Worm (Caenorhabditis elegans) whole organism, late embryonic: ENCODE data around the gene spas-1.

Experiments used
- C08G9.2 ChIP-seq: sonication (generic microtip); optimal IDR thresholded peaks from 2 replicates; lab custom pipeline; 2016; ENCODE audit warnings: mild to moderate bottlenecking, missing genetic modification characterization, moderate library complexity, missing compliant biosample characterization
- F13H6.1 ChIP-seq: sonication (generic microtip); optimal IDR thresholded peaks from 2 replicates; lab custom pipeline; 2016; ENCODE audit warnings: missing genetic modification characterization, missing compliant biosample characterization
- K09A11.1 ChIP-seq: sonication (generic microtip); optimal IDR thresholded peaks from 2 replicates; lab custom pipeline; 2017; ENCODE audit warnings: antibody characterized with exemption, mild to moderate bottlenecking, missing genetic modification characterization, missing compliant biosample characterization; ENCODE audit not compliant: insufficient read depth
- T23F11.4 ChIP-seq: fragments of 200-800 bp; sonication (Bioruptor generic); optimal IDR thresholded peaks from 2 replicates; lab custom pipeline; 2018; ENCODE audit warnings: mild to moderate bottlenecking, missing genetic modification characterization, missing compliant biosample characterization
- Y22D7AL.16 ChIP-seq: sonication (generic microtip); optimal IDR thresholded peaks from 2 replicates; lab custom pipeline; 2016; ENCODE audit warnings: missing genetic modification characterization, missing compliant biosample characterization
- ama-1 ChIP-seq: fragments of 150-350 bp; optimal IDR thresholded peaks from 2 replicates; lab custom pipeline; 2014
- ceh-14 ChIP-seq: sonication (generic microtip); optimal IDR thresholded peaks from 2 replicates; lab custom pipeline; 2016; ENCODE audit warnings: missing genotype, missing genetic modification characterization, missing compliant biosample characterization
- ceh-18 ChIP-seq: sonication (generic microtip); optimal IDR thresholded peaks from 2 replicates; lab custom pipeline; 2016; ENCODE audit warnings: missing genetic modification characterization, missing compliant biosample characterization
- ceh-30 ChIP-seq: fragments of 150-350 bp; optimal IDR thresholded peaks from 2 replicates; lab custom pipeline; 2014; ENCODE audit warnings: missing biosample characterization, missing genetic modification characterization
- ceh-31 ChIP-seq: sonication (generic microtip); optimal IDR thresholded peaks from 2 replicates; lab custom pipeline; 2016; ENCODE audit warnings: missing genetic modification characterization, missing compliant biosample characterization
- ceh-6 ChIP-seq: fragments of 200-800 bp; sonication (Bioruptor generic); optimal IDR thresholded peaks from 2 replicates; lab custom pipeline; 2018; ENCODE audit warnings: mild to moderate bottlenecking, missing genetic modification characterization, missing compliant biosample characterization
- che-1 ChIP-seq: sonication (generic microtip); optimal IDR thresholded peaks from 2 replicates; lab custom pipeline; 2016; ENCODE audit warnings: mild to moderate bottlenecking, missing genetic modification characterization, missing compliant biosample characterization
- elt-4 ChIP-seq: sonication (generic microtip); optimal IDR thresholded peaks from 2 replicates; lab custom pipeline; 2016; ENCODE audit warnings: missing genetic modification characterization, missing compliant biosample characterization
- ets-4 ChIP-seq: sonication (generic microtip); optimal IDR thresholded peaks from 2 replicates; lab custom pipeline; 2016; ENCODE audit warnings: missing genetic modification characterization, missing compliant biosample characterization
- eyg-1 ChIP-seq: sonication (generic microtip); optimal IDR thresholded peaks from 2 replicates; lab custom pipeline; 2016; ENCODE audit warnings: missing genotype, missing genetic modification characterization, missing compliant biosample characterization
- fax-1 ChIP-seq: sonication (generic microtip); optimal IDR thresholded peaks from 2 replicates; lab custom pipeline; 2016; ENCODE audit warnings: missing genotype, missing genetic modification characterization, missing compliant biosample characterization
- fkh-10 ChIP-seq: fragments of 150-350 bp; optimal IDR thresholded peaks from 2 replicates; lab custom pipeline; 2014; ENCODE audit warnings: missing biosample characterization, missing genetic modification reagents, missing genetic modification characterization
- fkh-6 ChIP-seq: sonication (generic microtip); optimal IDR thresholded peaks from 2 replicates; lab custom pipeline; 2016; ENCODE audit warnings: missing genetic modification characterization, missing compliant biosample characterization
- hlh-13 ChIP-seq: fragments of 200-800 bp; sonication (Bioruptor generic); optimal IDR thresholded peaks from 2 replicates; lab custom pipeline; 2018; ENCODE audit warnings: mild to moderate bottlenecking, missing genetic modification characterization, missing compliant biosample characterization
- hlh-6 ChIP-seq: sonication (generic microtip); optimal IDR thresholded peaks from 2 replicates; lab custom pipeline; 2016; ENCODE audit warnings: missing genotype, missing genetic modification characterization, missing compliant biosample characterization
- hlh-8 ChIP-seq: sonication (generic microtip); optimal IDR thresholded peaks from 2 replicates; lab custom pipeline; 2016; ENCODE audit warnings: missing genotype, missing genetic modification characterization, missing compliant biosample characterization
- lin-11 ChIP-seq: fragments of 200-800 bp; sonication (Bioruptor generic); optimal IDR thresholded peaks from 2 replicates; lab custom pipeline; 2018; ENCODE audit warnings: mild to moderate bottlenecking, missing genetic modification characterization, missing compliant biosample characterization
- nhr-11 ChIP-seq: fragments of 150-350 bp; optimal IDR thresholded peaks from 2 replicates; lab custom pipeline; 2014; ENCODE audit warnings: missing biosample characterization, missing genetic modification characterization
- nhr-232 ChIP-seq: sonication (generic microtip); optimal IDR thresholded peaks from 2 replicates; lab custom pipeline; 2016; ENCODE audit warnings: missing genetic modification characterization, missing compliant biosample characterization
- npax-4 ChIP-seq: sonication (generic microtip); optimal IDR thresholded peaks from 2 replicates; lab custom pipeline; 2016; ENCODE audit warnings: missing genetic modification characterization, missing compliant biosample characterization
- pag-3 ChIP-seq: sonication (generic microtip); optimal IDR thresholded peaks from 2 replicates; lab custom pipeline; 2016; ENCODE audit warnings: missing compliant biosample characterization, missing genetic modification characterization, borderline replicate concordance
- pat-9 ChIP-seq: fragments of 200-800 bp; sonication (Bioruptor generic); optimal IDR thresholded peaks from 2 replicates; lab custom pipeline; 2018; ENCODE audit warnings: mild to moderate bottlenecking, missing genetic modification characterization, moderate library complexity, missing compliant biosample characterization
- pax-1 ChIP-seq: fragments of 150-350 bp; optimal IDR thresholded peaks from 2 replicates; lab custom pipeline; 2014; ENCODE audit warnings: missing biosample characterization, missing genetic modification characterization
- pha-2 ChIP-seq: sonication (generic microtip); optimal IDR thresholded peaks from 2 replicates; lab custom pipeline; 2017; ENCODE audit warnings: mild to moderate bottlenecking, missing genetic modification characterization, missing compliant biosample characterization
- pqm-1 ChIP-seq: sonication (generic microtip); optimal IDR thresholded peaks from 2 replicates; lab custom pipeline; 2016; ENCODE audit warnings: missing genetic modification characterization, missing compliant biosample characterization
- rnt-1 ChIP-seq: sonication (generic microtip); optimal IDR thresholded peaks from 2 replicates; lab custom pipeline; 2016; ENCODE audit warnings: missing genetic modification characterization, missing compliant biosample characterization
- sox-2 ChIP-seq: fragments of 200-800 bp; sonication (Bioruptor generic); IDR thresholded peaks from 2 replicates; pipeline ENCODE4 v1.3.6; 2022; ENCODE audit warnings: missing genetic modification reagents, missing genetic modification characterization, missing compliant biosample characterization
- ttx-3 ChIP-seq: sonication (generic microtip); optimal IDR thresholded peaks from 2 replicates; lab custom pipeline; 2016; ENCODE audit warnings: missing genetic modification reagents, missing genetic modification characterization, missing compliant biosample characterization
- unc-42 ChIP-seq: sonication (generic microtip); optimal IDR thresholded peaks from 2 replicates; lab custom pipeline; 2016; ENCODE audit warnings: missing genotype, missing genetic modification characterization, missing compliant biosample characterization
- unc-55 ChIP-seq: sonication (generic microtip); optimal IDR thresholded peaks from 2 replicates; lab custom pipeline; 2017; ENCODE audit warnings: missing biosample characterization, missing genetic modification reagents, missing genetic modification characterization
- unc-86 ChIP-seq: sonication (generic microtip); optimal IDR thresholded peaks from 2 replicates; lab custom pipeline; 2016; ENCODE audit warnings: missing genetic modification characterization, missing compliant biosample characterization

spas-1 gene

DNA sequence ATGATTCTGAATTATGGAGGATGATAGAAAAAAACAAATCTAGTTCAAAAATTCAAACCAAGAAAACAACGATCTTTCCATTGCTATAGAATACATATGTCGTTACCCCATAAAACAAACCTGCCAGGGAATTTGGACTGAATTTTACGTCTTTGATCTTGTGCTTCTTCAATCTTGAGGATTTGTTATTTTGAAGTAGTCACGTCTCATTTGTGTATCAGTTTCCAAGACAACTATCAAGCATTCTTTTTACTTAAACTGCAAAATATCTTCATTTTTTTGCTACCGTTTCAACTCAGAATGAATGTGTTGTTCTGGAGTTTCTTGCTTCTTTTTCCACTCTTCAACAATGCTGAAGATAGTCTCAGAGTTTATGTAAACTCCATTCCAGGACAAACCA lies 44.8 kb upstream of the spas-1 start, which contains the start of gene F21C10.19:
TSS of gene F21C10.19 (plus strand) at position 301 of the 400 bp plus-strand sequence.
- TF ChIP-seq F13H6.1 (tag; lab: Kevin White, UChicago) (no peak), fkh-6 (no peak), fkh-10 (GFP tag; lab: Kevin White, UChicago) (no peak), pag-3 (tag; lab: Kevin White, UChicago) (no peak), ets-4 (tag; lab: Kevin White, UChicago) (no peak), ceh-18 (tag; lab: Kevin White, UChicago) (no peak), pha-2 (tag; lab: Kevin White, UChicago) (no peak), unc-42 (tag; lab: Kevin White, UChicago) (no peak), lin-11 (no peak), rnt-1 (tag; lab: Kevin White, UChicago) (no peak), K09A11.1 (tag; lab: Kevin White, UChicago) (no peak), hlh-8 (tag; lab: Kevin White, UChicago) (no peak), hlh-13 (no peak), eyg-1 (tag; lab: Kevin White, UChicago) (no peak), unc-55 (GFP tag; lab: Kevin White, UChicago) (no peak), unc-86 (no peak), pqm-1 (tag; lab: Kevin White, UChicago) (no peak)

DNA sequence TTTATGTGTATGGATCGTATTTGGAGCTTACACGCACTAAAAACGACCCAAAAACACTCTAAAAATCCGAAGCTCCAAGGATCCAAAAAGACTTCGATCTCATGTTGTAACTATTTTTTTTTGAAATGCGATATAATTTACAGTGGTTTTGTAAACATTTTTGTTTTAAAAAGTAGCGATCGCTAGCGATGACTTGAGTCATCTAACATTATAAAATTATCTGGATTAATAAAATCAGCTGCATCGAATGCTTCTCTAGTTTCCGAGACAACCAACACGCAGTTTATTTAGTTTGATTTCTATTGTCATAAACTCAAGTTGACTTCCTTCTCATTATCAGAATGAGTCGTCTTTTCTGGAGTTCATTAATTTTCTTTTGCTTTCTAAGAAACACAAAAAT lies 43.5 kb upstream of the spas-1 start, which contains the start of gene F21C10.1:
TSS of gene F21C10.1 (plus strand) at position 301 of the 400 bp plus-strand sequence.
- no peak for TF ChIP-seq C08G9.2 (tag; lab: Kevin White, UChicago)
- no peak for TF ChIP-seq hlh-13
- TF ChIP-seq npax-4 (tag; lab: Kevin White, UChicago), result no peak
- TF ChIP-seq elt-4, result no peak
- TF ChIP-seq nhr-11 (tag; lab: Kevin White, UChicago), result no peak
- no peak for TF ChIP-seq fkh-6
- TF ChIP-seq ets-4 (tag; lab: Kevin White, UChicago), result no peak
- no peak for TF ChIP-seq T23F11.4 (GFP tag; lab: Kevin White, UChicago)
- no peak for TF ChIP-seq ceh-6 (GFP tag; lab: Kevin White, UChicago)

DNA sequence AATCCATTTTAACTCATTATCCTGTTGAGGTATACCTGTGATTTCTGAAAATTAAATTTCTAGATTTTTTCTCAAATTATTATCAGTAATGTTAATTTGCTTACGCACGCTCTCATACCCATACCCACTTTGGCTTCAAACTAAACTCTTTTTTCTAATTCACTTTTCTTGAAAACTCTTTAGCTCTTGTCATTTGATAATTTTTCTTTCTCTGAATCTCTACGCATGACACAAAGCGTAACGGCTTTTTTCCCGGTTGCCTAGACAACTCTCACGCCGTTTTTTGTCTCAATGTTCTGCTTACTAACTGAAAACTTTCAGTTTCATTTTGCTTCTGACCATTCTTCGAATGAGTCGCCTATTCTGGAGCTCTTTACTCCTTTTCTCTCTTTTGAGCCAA lies 41.6 kb upstream of the spas-1 start, which contains the start of gene B0222.1:
TSS of gene B0222.1 (plus strand) at position 306 of the 400 bp plus-strand sequence.
- TF ChIP-seq ama-1, result no peak
- TF ChIP-seq pag-3 (tag; lab: Kevin White, UChicago), result no peak
- no peak for TF ChIP-seq lin-11
- no peak for TF ChIP-seq pat-9 (tag; lab: Kevin White, UChicago)
- no peak for TF ChIP-seq hlh-6 (tag; lab: Kevin White, UChicago)
- TF ChIP-seq fkh-10 (GFP tag; lab: Kevin White, UChicago), result no peak
- no peak for TF ChIP-seq sox-2 (GFP tag; lab: Robert Waterston, UW)

DNA sequence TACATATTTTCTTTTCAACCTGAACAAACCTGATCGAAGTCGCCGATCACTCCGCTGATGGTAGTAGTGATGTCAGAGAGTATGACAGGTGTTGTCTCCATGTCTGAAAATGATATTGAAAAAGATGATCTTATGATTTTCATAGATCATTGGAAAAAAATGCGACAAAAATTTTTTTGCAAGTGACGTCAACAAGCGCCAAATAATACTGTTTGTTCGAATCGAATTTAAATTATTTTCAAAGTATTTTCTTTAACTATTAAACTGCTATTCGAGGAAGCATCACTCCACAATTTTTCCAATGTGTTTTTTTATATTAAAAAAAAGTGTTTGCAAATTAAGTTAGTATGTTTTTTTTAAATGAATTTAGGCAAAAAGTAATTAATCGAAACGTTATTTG lies 38.0 kb upstream of the spas-1 start, which contains the start of gene pitr-2:
TSS of gene pitr-2 (minus strand) at position 101 of the 400 bp plus-strand sequence.
- TF ChIP-seq lin-11, result no peak
- TF ChIP-seq nhr-232 (tag; lab: Kevin White, UChicago), result no peak

DNA sequence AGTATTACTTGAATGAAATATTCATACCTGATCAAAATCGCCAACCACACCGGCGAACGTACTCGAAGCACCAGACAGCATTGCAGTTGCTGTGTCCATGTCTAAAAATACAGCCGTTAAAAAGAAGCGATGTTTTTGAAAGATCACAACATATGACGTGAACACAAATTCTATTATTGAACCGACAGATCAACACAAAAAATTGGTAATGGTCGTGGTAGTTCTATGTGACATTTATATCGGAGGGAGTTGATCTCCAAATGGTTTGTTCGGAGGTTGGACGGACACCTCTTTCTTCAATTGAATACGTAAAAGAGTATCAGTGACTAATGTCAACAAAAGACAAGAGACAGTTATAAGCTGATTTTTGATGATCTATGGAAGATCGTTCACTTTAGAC lies 34.3 kb upstream of the spas-1 start, which contains the start of gene pitr-3:
TSS of gene pitr-3 (minus strand) at position 101 of the 400 bp plus-strand sequence.
- TF ChIP-seq ceh-31 (tag; lab: Kevin White, UChicago), result no peak
- no peak for TF ChIP-seq K09A11.1 (tag; lab: Kevin White, UChicago)
- TF ChIP-seq ceh-30 (tag; lab: Kevin White, UChicago), result no peak
- no peak for TF ChIP-seq ceh-6 (GFP tag; lab: Kevin White, UChicago)
- no peak for TF ChIP-seq che-1 (tag; lab: Kevin White, UChicago)
- no peak for TF ChIP-seq unc-86
- TF ChIP-seq ceh-14, result no peak
- TF ChIP-seq hlh-6 (tag; lab: Kevin White, UChicago), result no peak
- no peak for TF ChIP-seq lin-11
- TF ChIP-seq elt-4, result no peak
- no peak for TF ChIP-seq npax-4 (tag; lab: Kevin White, UChicago)
- no peak for TF ChIP-seq Y22D7AL.16 (tag; lab: Kevin White, UChicago)
- TF ChIP-seq pha-2 (tag; lab: Kevin White, UChicago), result no peak
- no peak for TF ChIP-seq fax-1 (tag; lab: Kevin White, UChicago)
- no peak for TF ChIP-seq pax-1 (tag; lab: Kevin White, UChicago)
- TF ChIP-seq hlh-8 (tag; lab: Kevin White, UChicago), result no peak
- TF ChIP-seq ttx-3 (tag; lab: Kevin White, UChicago), result no peak
- TF ChIP-seq nhr-232 (tag; lab: Kevin White, UChicago), result no peak
- TF ChIP-seq unc-55 (GFP tag; lab: Kevin White, UChicago), result no peak
- TF ChIP-seq fkh-10 (GFP tag; lab: Kevin White, UChicago), result no peak
